Worm (Caenorhabditis elegans) whole organism, L4 larva: ENCODE measurements around the gene trm-1.

Experiments
- D1046.2 ChIP-seq: fragments of 200-800 bp; sonication (Bioruptor generic); IDR thresholded peaks from 2 replicates; pipeline ENCODE4 v1.3.6; 2022; ENCODE audit warnings: missing genetic modification characterization, missing compliant biosample characterization
- F26F4.8 ChIP-seq: fragments of 200-800 bp; sonication (Bioruptor generic); conservative IDR thresholded peaks from 2 replicates; pipeline ENCODE4 v1.3.6; 2022; ENCODE audit warnings: missing genetic modification characterization, missing compliant biosample characterization
- ZK337.2 ChIP-seq: fragments of 200-800 bp; sonication (Bioruptor generic); IDR thresholded peaks from 2 replicates; pipeline ENCODE4 v1.3.6; 2022; ENCODE audit warnings: missing genetic modification reagents, missing genetic modification characterization, missing compliant biosample characterization
- aha-1 ChIP-seq: fragments of 150-350 bp; peaks from one replicate; lab custom pipeline; 2014; ENCODE audit warnings: missing biosample characterization, missing genetic modification characterization
- arid-1 ChIP-seq: fragments of 200-800 bp; sonication (Bioruptor generic); conservative IDR thresholded peaks from 2 replicates; pipeline ENCODE4 v1.3.6; 2022; ENCODE audit warnings: missing genetic modification reagents, missing genetic modification characterization, missing compliant biosample characterization
- ceh-20 ChIP-seq: fragments of 200-800 bp; sonication (Bioruptor generic); IDR thresholded peaks from 2 replicates; pipeline ENCODE4 v1.3.6; 2022; ENCODE audit warnings: missing genetic modification reagents, missing genetic modification characterization, missing compliant biosample characterization
- ceh-28 ChIP-seq: fragments of 150-350 bp; optimal IDR thresholded peaks from 2 replicates; lab custom pipeline; 2014; ENCODE audit warnings: missing biosample characterization, missing genetic modification reagents, missing genetic modification characterization
- ceh-32 ChIP-seq: sonication (generic microtip); optimal IDR thresholded peaks from 2 replicates; lab custom pipeline; 2016; ENCODE audit warnings: mild to moderate bottlenecking, missing genetic modification characterization, missing compliant biosample characterization; ENCODE audit not compliant: poor library complexity
- ceh-62 ChIP-seq: sonication (generic microtip); optimal IDR thresholded peaks from 2 replicates; lab custom pipeline; 2017; ENCODE audit warnings: missing biosample characterization, missing genetic modification characterization
- ces-1 ChIP-seq: fragments of 150-350 bp; sonication (generic microtip); optimal IDR thresholded peaks from 4 replicates; lab custom pipeline; 2014; ENCODE audit warnings: missing biosample characterization, missing genetic modification reagents, missing genetic modification characterization
- ctbp-1 ChIP-seq: fragments of 200-800 bp; sonication (Bioruptor generic); IDR thresholded peaks from 2 replicates; pipeline ENCODE4 v1.3.6; 2022; ENCODE audit warnings: missing genetic modification reagents, missing genetic modification characterization, missing compliant biosample characterization
- daf-12 ChIP-seq: fragments of 150-350 bp; optimal IDR thresholded peaks from 2 replicates; lab custom pipeline; 2014; ENCODE audit warnings: missing biosample characterization, missing genetic modification reagents, missing genetic modification characterization
- dmd-6 ChIP-seq: fragments of 200-800 bp; sonication (Bioruptor generic); IDR thresholded peaks from 2 replicates; pipeline ENCODE4 v1.3.6; 2022; ENCODE audit warnings: missing genetic modification reagents, missing genetic modification characterization, missing compliant biosample characterization
- dmd-8 ChIP-seq: fragments of 200-800 bp; sonication (Bioruptor generic); IDR thresholded peaks from 2 replicates; pipeline ENCODE4 v1.3.6; 2022; ENCODE audit warnings: missing genetic modification characterization, missing compliant biosample characterization
- dve-1 ChIP-seq: sonication (generic microtip); optimal IDR thresholded peaks from 2 replicates; lab custom pipeline; 2017; ENCODE audit warnings: antibody characterized with exemption, mild to moderate bottlenecking, missing genetic modification characterization, missing compliant biosample characterization; ENCODE audit not compliant: insufficient read depth
- fkh-10 ChIP-seq: fragments of 150-350 bp; optimal IDR thresholded peaks from 2 replicates; lab custom pipeline; 2014; ENCODE audit warnings: missing biosample characterization, missing genetic modification reagents, missing genetic modification characterization
- gei-8 ChIP-seq: fragments of 200-800 bp; sonication (Bioruptor generic); optimal IDR thresholded peaks from 2 replicates; lab custom pipeline; 2018; ENCODE audit warnings: mild to moderate bottlenecking, missing genetic modification characterization, missing compliant biosample characterization
- hif-1 ChIP-seq, 2 experiments: sonication (generic microtip); optimal IDR thresholded peaks; 2 replicates each; lab custom pipeline; 2016 to 2017; ENCODE audit warnings: missing compliant biosample characterization in 2 of 2, missing genetic modification characterization in 2 of 2, missing genetic modification reagents in 2 of 2, missing genotype in 2 of 2, mild to moderate bottlenecking in 1 of 2
- hlh-11 ChIP-seq: fragments of 200-800 bp; sonication (Bioruptor generic); optimal IDR thresholded peaks from 2 replicates; lab custom pipeline; 2018; ENCODE audit warnings: mild to moderate bottlenecking, missing genetic modification characterization, missing compliant biosample characterization
- hlh-30 ChIP-seq: sonication (generic microtip); optimal IDR thresholded peaks from 2 replicates; lab custom pipeline; 2017; ENCODE audit warnings: antibody characterized with exemption, mild to moderate bottlenecking, missing genetic modification characterization, missing compliant biosample characterization; ENCODE audit not compliant: insufficient read depth
- hmg-1.1 ChIP-seq: fragments of 200-800 bp; sonication (Bioruptor generic); IDR thresholded peaks from 2 replicates; pipeline ENCODE4 v1.3.6; 2022; ENCODE audit warnings: missing genetic modification reagents, missing genetic modification characterization, missing compliant biosample characterization
- lim-7 ChIP-seq: fragments of 200-800 bp; sonication (Bioruptor generic); IDR thresholded peaks from 2 replicates; pipeline ENCODE4 v1.3.6; 2022; ENCODE audit warnings: missing genetic modification characterization, missing compliant biosample characterization
- lin-15B ChIP-seq: fragments of 150-350 bp; sonication (generic microtip); optimal IDR thresholded peaks from 3 replicates; lab custom pipeline; 2014; ENCODE audit warnings: missing biosample characterization, missing genetic modification characterization
- lin-38 ChIP-seq: fragments of 200-800 bp; sonication (Bioruptor generic); IDR thresholded peaks from 2 replicates; pipeline ENCODE4 v1.3.6; 2022; ENCODE audit warnings: missing genetic modification reagents, missing genetic modification characterization, missing compliant biosample characterization
- lin-39 ChIP-seq: fragments of 150-350 bp; optimal IDR thresholded peaks from 2 replicates; lab custom pipeline; 2014; ENCODE audit warnings: missing biosample characterization, missing genetic modification reagents, missing genetic modification characterization
- lsy-2 ChIP-seq, 2 experiments: fragments of 150-350 bp in 1 of 2; sonication (generic microtip) in 1 of 2; optimal IDR thresholded peaks; 2 replicates each; lab custom pipeline; 2014 to 2017; ENCODE audit warnings: missing biosample characterization in 2 of 2, missing genetic modification characterization in 2 of 2
- madf-5 ChIP-seq, 2 experiments: fragments of 200-800 bp; sonication (Bioruptor generic); IDR thresholded peaks; 2 replicates each; pipeline ENCODE4 v1.3.6; 2022; ENCODE audit warnings: missing compliant biosample characterization in 2 of 2, missing genetic modification characterization in 2 of 2
- mdt-29 ChIP-seq: fragments of 200-800 bp; sonication (Bioruptor generic); IDR thresholded peaks from 2 replicates; pipeline ENCODE4 v1.3.6; 2022; ENCODE audit warnings: missing genetic modification reagents, missing genetic modification characterization, missing compliant biosample characterization
- mep-1 ChIP-seq: fragments of 150-350 bp; sonication (generic microtip); optimal IDR thresholded peaks from 3 replicates; lab custom pipeline; 2014; ENCODE audit warnings: missing biosample characterization, missing genetic modification characterization
- mes-2 ChIP-seq: sonication (generic microtip); optimal IDR thresholded peaks from 2 replicates; lab custom pipeline; 2016; ENCODE audit warnings: missing genotype, mild to moderate bottlenecking, missing genetic modification characterization, missing compliant biosample characterization; ENCODE audit not compliant: poor library complexity, severe bottlenecking
- nhr-11 ChIP-seq: fragments of 150-350 bp; optimal IDR thresholded peaks from 2 replicates; lab custom pipeline; 2014; ENCODE audit warnings: missing biosample characterization, missing genetic modification characterization
- nhr-111 ChIP-seq: fragments of 200-800 bp; sonication (Bioruptor generic); optimal IDR thresholded peaks from 2 replicates; lab custom pipeline; 2018; ENCODE audit warnings: mild to moderate bottlenecking, missing genetic modification characterization, missing compliant biosample characterization
- nhr-28 ChIP-seq: fragments of 150-350 bp; optimal IDR thresholded peaks from 2 replicates; lab custom pipeline; 2014; ENCODE audit warnings: missing biosample characterization, missing genetic modification characterization
- nhr-41 ChIP-seq: fragments of 200-800 bp; sonication (Bioruptor generic); IDR thresholded peaks from 2 replicates; pipeline ENCODE4 v1.3.6; 2022; ENCODE audit warnings: missing genetic modification reagents, missing genetic modification characterization, missing compliant biosample characterization
- nhr-42 ChIP-seq: fragments of 200-800 bp; sonication (Bioruptor generic); IDR thresholded peaks from 2 replicates; pipeline ENCODE4 v1.3.6; 2022; ENCODE audit warnings: missing genetic modification characterization, missing compliant biosample characterization
- nhr-48 ChIP-seq: sonication (generic microtip); optimal IDR thresholded peaks from 2 replicates; lab custom pipeline; 2016; ENCODE audit warnings: mild to moderate bottlenecking, missing genetic modification characterization, missing compliant biosample characterization
- rbr-2 ChIP-seq: sonication (generic microtip); optimal IDR thresholded peaks from 2 replicates; lab custom pipeline; 2016; ENCODE audit warnings: missing genotype, missing genetic modification characterization, missing compliant biosample characterization
- saeg-2 ChIP-seq: fragments of 200-800 bp; sonication (Bioruptor generic); IDR thresholded peaks from 2 replicates; pipeline ENCODE4 v1.3.6; 2022; ENCODE audit warnings: missing genetic modification reagents, missing genetic modification characterization, missing compliant biosample characterization
- sdz-12 ChIP-seq: fragments of 200-800 bp; sonication (Bioruptor generic); optimal IDR thresholded peaks from 2 replicates; lab custom pipeline; 2018; ENCODE audit warnings: mild to moderate bottlenecking, missing genetic modification characterization, missing compliant biosample characterization
- skn-1 ChIP-seq: fragments of 150-350 bp; optimal IDR thresholded peaks from 2 replicates; lab custom pipeline; 2014; ENCODE audit warnings: missing biosample characterization, missing genetic modification characterization
- snpc-4 ChIP-seq: fragments of 150-350 bp; optimal IDR thresholded peaks from 2 replicates; lab custom pipeline; 2014; ENCODE audit warnings: missing biosample characterization, missing genetic modification characterization
- tra-1 ChIP-seq: fragments of 200-800 bp; sonication (Bioruptor generic); IDR thresholded peaks from 2 replicates; pipeline ENCODE4 v1.3.6; 2022; ENCODE audit warnings: missing genetic modification reagents, missing genetic modification characterization, missing compliant biosample characterization
- unc-130 ChIP-seq: sonication (generic microtip); optimal IDR thresholded peaks from 2 replicates; lab custom pipeline; 2016; ENCODE audit warnings: missing genetic modification reagents, missing genetic modification characterization, missing compliant biosample characterization
- unc-62 ChIP-seq, 3 experiments: fragments of 150-350 bp in 1 of 3; sonication (generic microtip); optimal IDR thresholded peaks in 2 of 3; peaks in 1 of 3; 1 replicate in 1 of 3; 2 replicates in 2 of 3; lab custom pipeline; 2014 to 2017; ENCODE audit warnings: missing biosample characterization in 3 of 3, missing genetic modification characterization in 3 of 3, missing genetic modification reagents in 3 of 3, missing genotype in 1 of 3
- vab-7 ChIP-seq: fragments of 200-800 bp; sonication (Bioruptor generic); IDR thresholded peaks from 2 replicates; pipeline ENCODE4 v1.3.6; 2022; ENCODE audit warnings: missing genetic modification reagents, missing genetic modification characterization, missing compliant biosample characterization
- zag-1 ChIP-seq: fragments of 150-350 bp; optimal IDR thresholded peaks from 2 replicates; lab custom pipeline; 2014; ENCODE audit warnings: missing biosample characterization, missing genetic modification characterization
- ztf-11 ChIP-seq: fragments of 150-350 bp; optimal IDR thresholded peaks from 2 replicates; lab custom pipeline; 2014; ENCODE audit warnings: missing biosample characterization, missing genetic modification characterization
- ztf-7 ChIP-seq: fragments of 150-350 bp; optimal IDR thresholded peaks from 2 replicates; lab custom pipeline; 2014; ENCODE audit warnings: missing biosample characterization, missing genetic modification characterization

The trm-1 gene

DNA sequence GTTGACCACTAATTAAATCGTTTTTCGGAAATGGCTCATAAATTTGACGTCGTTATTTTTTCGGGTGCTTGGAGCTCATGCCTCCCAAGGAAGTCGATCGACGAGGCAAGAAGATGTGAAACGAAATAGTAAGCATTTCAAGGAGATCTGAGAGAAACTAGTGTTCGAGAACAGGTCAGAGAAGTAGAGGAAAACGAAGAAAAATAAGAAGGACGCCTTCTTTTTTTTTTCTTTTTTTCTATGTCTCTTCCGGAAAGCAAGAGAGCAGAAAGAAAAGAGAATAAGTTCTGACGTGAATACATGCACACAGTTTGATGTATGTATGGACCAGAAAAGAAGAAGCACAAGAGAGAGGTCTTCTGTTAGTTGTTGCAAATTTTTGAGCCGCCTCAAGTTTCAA, 41.8 kb downstream of the trm-1 start:
- TF ChIP-seq mes-2 (tag; lab: Kevin White, UChicago) (no peak), aha-1 (tag; lab: Kevin White, UChicago) (peak; percentile 40), D1046.2 (GFP tag; lab: Robert Waterston, UW) (no peak), sdz-12 (GFP tag; lab: Kevin White, UChicago) (no peak), mep-1 (peak; percentile 41), arid-1 (no peak), nhr-11 (tag; lab: Kevin White, UChicago) (peak; percentile 14), ZK337.2 (GFP tag; lab: Robert Waterston, UW) (no peak), ctbp-1 (GFP tag; lab: Robert Waterston, UW) (0 out of 2 replicates have a peak, but pooled peaks have one; percentile 45), zag-1 (tag; lab: Kevin White, UChicago) (no peak), lin-15B (tag; lab: Kevin White, UChicago) (no peak), rbr-2 (tag; lab: Kevin White, UChicago) (peak; percentile 47), lin-39 (tag; lab: Kevin White, UChicago) (no peak), fkh-10 (GFP tag; lab: Kevin White, UChicago) (peak; percentile 84), vab-7 (no peak), dmd-6 (no peak), nhr-42 (no peak), nhr-41 (GFP tag; lab: Robert Waterston, UW) (no peak), dve-1 (tag; lab: Kevin White, UChicago) (no peak), lsy-2 (tag; optimal IDR thresholded peaks at IDR 0.05; lab: Kevin White, UChicago) (peak in 1 of 2 experiments; percentile 63), hmg-1.1 (GFP tag; lab: Robert Waterston, UW) (peak; percentile 41; the same call in 1 of the 2 replicates), ces-1 (GFP tag; lab: Kevin White, UChicago) (peak; percentile 18), ztf-7 (tag; lab: Kevin White, UChicago) (no peak), skn-1 (tag; lab: Kevin White, UChicago) (no peak), madf-5 (GFP tag; IDR thresholded peaks at IDR 0.05; lab: Robert Waterston, UW) (no peak), daf-12 (tag; lab: Kevin White, UChicago) (no peak), hlh-30 (tag; lab: Kevin White, UChicago) (peak; percentile 33), nhr-48 (tag; lab: Kevin White, UChicago) (no peak), unc-62 (GFP tag; optimal IDR thresholded peaks at IDR 0.05 in 1 of 2; lab: Kevin White, UChicago) (peak in 1 of 2 experiments; percentile 99), unc-62 (tag; optimal IDR thresholded peaks at IDR 0.05; lab: Kevin White, UChicago) (no peak), lin-38 (no peak), F26F4.8 (no peak), lim-7 (GFP tag; lab: Robert Waterston, UW) (no peak), tra-1 (GFP tag; lab: Robert Waterston, UW) (no peak), mdt-29 (no peak), nhr-28 (tag; lab: Kevin White, UChicago) (no peak), snpc-4 (tag; lab: Kevin White, UChicago) (no peak)
- TF ChIP-seq, all 104 proteins: peak for 11

DNA sequence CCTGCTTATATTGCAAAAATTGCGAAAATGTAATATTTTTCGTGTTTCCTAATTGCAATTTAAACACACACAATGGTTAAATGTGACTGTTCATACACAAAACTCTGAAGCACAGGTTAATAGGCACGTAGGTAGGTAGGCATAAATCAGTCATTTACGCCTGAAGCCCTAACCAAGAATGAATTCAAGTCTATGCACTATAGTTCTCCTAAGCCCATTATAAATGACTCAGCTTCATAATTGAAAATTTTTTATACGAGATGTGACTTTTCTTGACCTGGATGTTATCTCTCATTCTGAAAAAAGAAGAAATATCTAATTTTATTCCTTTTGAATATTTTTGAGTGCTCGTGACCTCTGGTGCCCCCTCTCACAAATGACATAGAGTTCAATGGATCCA, 43.6 kb downstream of the trm-1 start:
- TF ChIP-seq ceh-20, result no peak
- TF ChIP-seq unc-62 (GFP tag; optimal IDR thresholded peaks at IDR 0.05 in 1 of 2; lab: Kevin White, UChicago), result peak in 1 of 2 experiments; percentile 92
- no peak for TF ChIP-seq unc-62 (tag; optimal IDR thresholded peaks at IDR 0.05; lab: Kevin White, UChicago)

DNA sequence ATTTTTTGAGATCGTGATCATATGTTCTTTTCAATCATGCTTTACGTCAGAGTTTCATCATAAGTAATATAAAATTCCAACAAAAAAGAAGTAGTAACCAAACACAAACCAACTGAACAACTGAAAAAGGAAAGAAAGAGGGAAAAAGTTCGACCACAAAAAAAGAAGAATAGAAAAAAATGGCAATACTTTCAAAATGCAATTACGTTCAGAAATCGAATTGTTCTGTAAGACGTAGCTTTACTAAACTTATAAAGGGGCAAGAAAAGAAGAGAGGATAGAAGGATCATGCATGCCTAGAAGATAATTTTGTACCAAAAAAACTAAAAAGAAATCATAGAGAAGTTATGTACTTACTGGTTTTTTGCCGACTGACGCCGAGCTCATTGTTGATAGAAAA, 44.7 kb downstream of the trm-1 start:
- no peak for TF ChIP-seq lin-15B (tag; lab: Kevin White, UChicago)
- TF ChIP-seq unc-130 (GFP tag; lab: Kevin White, UChicago), result no peak
- TF ChIP-seq lin-39 (tag; lab: Kevin White, UChicago), result no peak
- no peak for TF ChIP-seq nhr-41 (GFP tag; lab: Robert Waterston, UW)
- TF ChIP-seq dve-1 (tag; lab: Kevin White, UChicago), result no peak
- TF ChIP-seq ceh-32, result no peak
- TF ChIP-seq ztf-11 (tag; lab: Kevin White, UChicago), result no peak
- TF ChIP-seq hlh-11 (tag; lab: Kevin White, UChicago), result no peak
- 0 out of 2 replicates have a peak, but pooled peaks have one; percentile 8 for TF ChIP-seq ctbp-1 (GFP tag; lab: Robert Waterston, UW)
- TF ChIP-seq saeg-2 (GFP tag; lab: Robert Waterston, UW), result no peak
- TF ChIP-seq D1046.2 (GFP tag; lab: Robert Waterston, UW), result no peak
- TF ChIP-seq ceh-28 (tag; lab: Kevin White, UChicago), result no peak
- no peak for TF ChIP-seq gei-8 (GFP tag; lab: Kevin White, UChicago)
- TF ChIP-seq dmd-8 (GFP tag; lab: Robert Waterston, UW), result no peak
- TF ChIP-seq nhr-111 (GFP tag; lab: Kevin White, UChicago), result no peak
- peak in 1 of 2 experiments; percentile 4 for TF ChIP-seq lsy-2 (tag; optimal IDR thresholded peaks at IDR 0.05; lab: Kevin White, UChicago)
- TF ChIP-seq hif-1 (tag; optimal IDR thresholded peaks at IDR 0.05; lab: Kevin White, UChicago), result no peak
- TF ChIP-seq F26F4.8, result no peak
- no peak for TF ChIP-seq ceh-62
